Fruit fly (Drosophila melanogaster): Measurements from ENCODE around the gene Liprin-alpha.

- no peak for TF ChIP-seq HLH106 (tag; optimal IDR thresholded peaks at IDR 0.05)
- no peak for TF ChIP-seq usp (GFP tag; optimal IDR thresholded peaks at IDR 0.05)
- TF ChIP-seq pan (optimal IDR thresholded peaks at IDR 0.05), result no peak
- TF ChIP-seq br (GFP tag; optimal IDR thresholded peaks at IDR 0.05), result no peak
Measured at dm6 chr2L:6732566-6732965, 8.9 kb downstream of the Liprin-alpha start, which contains the start of gene TTLL3B.
